Worm (Caenorhabditis elegans) whole organism, L1 larva: ENCODE data around the gene F58E6.6.

Experiments
- C34B4.2 ChIP-seq: sonication (generic microtip); optimal IDR thresholded peaks from 2 replicates; lab custom pipeline; 2017; ENCODE audit warnings: mild to moderate bottlenecking, missing genetic modification characterization, missing compliant biosample characterization
- F16B12.6 ChIP-seq: fragments of 150-350 bp; optimal IDR thresholded peaks from 2 replicates; lab custom pipeline; 2014; ENCODE audit warnings: missing biosample characterization, missing genetic modification characterization
- Y116A8C.19 ChIP-seq: sonication (generic microtip); optimal IDR thresholded peaks from 2 replicates; lab custom pipeline; 2016; ENCODE audit warnings: missing compliant biosample characterization, missing genetic modification characterization, borderline replicate concordance
- aha-1 ChIP-seq: fragments of 150-350 bp; optimal IDR thresholded peaks from 2 replicates; lab custom pipeline; 2014; ENCODE audit warnings: missing biosample characterization, missing genetic modification characterization
- aly-2 ChIP-seq: fragments of 150-350 bp; optimal IDR thresholded peaks from 2 replicates; lab custom pipeline; 2014; ENCODE audit warnings: missing biosample characterization, missing genetic modification characterization
- blmp-1 ChIP-seq: fragments of 150-350 bp; optimal IDR thresholded peaks from 2 replicates; lab custom pipeline; 2014; ENCODE audit warnings: missing biosample characterization, missing genetic modification characterization
- ceh-8 ChIP-seq: fragments of 200-800 bp; sonication (Bioruptor generic); optimal IDR thresholded peaks from 2 replicates; lab custom pipeline; 2018; ENCODE audit warnings: mild to moderate bottlenecking, missing genetic modification characterization, moderate library complexity, missing compliant biosample characterization
- ceh-82 ChIP-seq, 3 experiments: fragments of 150-350 bp in 1 of 3; sonication (generic microtip) in 2 of 3; optimal IDR thresholded peaks; 2 replicates each; lab custom pipeline; 2014 to 2017; ENCODE audit warnings: missing biosample characterization in 3 of 3, missing genetic modification characterization in 3 of 3
- ceh-88 ChIP-seq: fragments of 200-800 bp; sonication (Bioruptor generic); IDR thresholded peaks from 2 replicates; pipeline ENCODE4 v1.3.6; 2022; ENCODE audit warnings: missing genetic modification characterization, missing compliant biosample characterization
- ceh-90 ChIP-seq: sonication (generic microtip); optimal IDR thresholded peaks from 2 replicates; lab custom pipeline; 2016; ENCODE audit warnings: missing genetic modification characterization, missing compliant biosample characterization
- ces-1 ChIP-seq: fragments of 150-350 bp; optimal IDR thresholded peaks from 2 replicates; lab custom pipeline; 2014; ENCODE audit warnings: missing biosample characterization, missing genetic modification reagents, missing genetic modification characterization
- dpl-1 ChIP-seq, 3 experiments: fragments of 150-350 bp in 2 of 3; sonication (generic microtip) in 1 of 3; optimal IDR thresholded peaks; 2 replicates each; lab custom pipeline; 2014 to 2017; ENCODE audit warnings: missing biosample characterization in 3 of 3, missing genetic modification characterization in 3 of 3, missing genetic modification reagents in 3 of 3
- efl-1 ChIP-seq, 4 experiments: fragments of 150-350 bp; optimal IDR thresholded peaks in 3 of 4; peaks in 1 of 4; 1 replicate in 1 of 4; 2 replicates in 3 of 4; lab custom pipeline; 2014; ENCODE audit warnings: missing biosample characterization in 2 of 4, missing genetic modification characterization in 2 of 4, missing genetic modification reagents in 2 of 4
- efl-3 ChIP-seq: fragments of 200-800 bp; sonication (Bioruptor generic); optimal IDR thresholded peaks from 2 replicates; lab custom pipeline; 2018; ENCODE audit warnings: mild to moderate bottlenecking, missing genetic modification characterization, missing compliant biosample characterization
- egl-13 ChIP-seq: sonication (generic microtip); optimal IDR thresholded peaks from 2 replicates; lab custom pipeline; 2016; ENCODE audit warnings: missing genotype, missing genetic modification reagents, missing genetic modification characterization, missing compliant biosample characterization
- elt-2 ChIP-seq: sonication (generic microtip); optimal IDR thresholded peaks from 2 replicates; lab custom pipeline; 2016; ENCODE audit warnings: missing genetic modification characterization, mild to moderate bottlenecking, inconsistent platforms, missing compliant biosample characterization, missing genetic modification reagents
- elt-3 ChIP-seq, 6 experiments: fragments of 150-350 bp in 1 of 6; sonication (generic microtip); optimal IDR thresholded peaks; 2 replicates each; lab custom pipeline; 2017 to 2018; ENCODE audit warnings: missing biosample characterization in 6 of 6, missing genetic modification characterization in 6 of 6, inconsistent platforms in 1 of 6
- ets-5 ChIP-seq: fragments of 200-800 bp; sonication (Bioruptor generic); IDR thresholded peaks from 2 replicates; pipeline ENCODE4 v1.3.6; 2022; ENCODE audit warnings: missing genetic modification characterization, missing compliant biosample characterization
- fkh-10 ChIP-seq: sonication (generic microtip); optimal IDR thresholded peaks from 2 replicates; lab custom pipeline; 2017; ENCODE audit warnings: missing biosample characterization, missing genetic modification reagents, missing genetic modification characterization
- fkh-4 ChIP-seq: sonication (generic microtip); optimal IDR thresholded peaks from 2 replicates; lab custom pipeline; 2016; ENCODE audit warnings: missing compliant biosample characterization, missing genetic modification characterization, borderline replicate concordance
- fkh-8 ChIP-seq: sonication (generic microtip); optimal IDR thresholded peaks from 2 replicates; lab custom pipeline; 2016; ENCODE audit warnings: mild to moderate bottlenecking, missing genetic modification characterization, missing compliant biosample characterization
- grh-1 ChIP-seq: fragments of 200-800 bp; sonication (Bioruptor generic); IDR thresholded peaks from 2 replicates; pipeline ENCODE4 v1.3.6; 2022; ENCODE audit warnings: missing genetic modification reagents, missing genetic modification characterization, missing compliant biosample characterization
- hpl-2 ChIP-seq: fragments of 150-350 bp; optimal IDR thresholded peaks from 2 replicates; lab custom pipeline; 2014; ENCODE audit warnings: missing biosample characterization, missing genetic modification reagents, missing genetic modification characterization
- jun-1 ChIP-seq: fragments of 150-350 bp; optimal IDR thresholded peaks from 2 replicates; lab custom pipeline; 2014; ENCODE audit warnings: missing biosample characterization, missing genetic modification reagents, missing genetic modification characterization
- lin-13 ChIP-seq: fragments of 150-350 bp; optimal IDR thresholded peaks from 2 replicates; lab custom pipeline; 2014; ENCODE audit warnings: missing biosample characterization, missing genetic modification reagents, missing genetic modification characterization
- lin-14 ChIP-seq: fragments of 200-800 bp; sonication (Bioruptor generic); optimal IDR thresholded peaks from 2 replicates; lab custom pipeline; 2018; ENCODE audit warnings: mild to moderate bottlenecking, missing genetic modification characterization, moderate library complexity, missing compliant biosample characterization
- lin-35 ChIP-seq, 2 experiments: fragments of 150-350 bp; optimal IDR thresholded peaks; 2 replicates each; lab custom pipeline; 2014; ENCODE audit warnings: missing biosample characterization in 2 of 2, missing genetic modification characterization in 2 of 2, missing genetic modification reagents in 2 of 2
- lin-39 ChIP-seq: fragments of 150-350 bp; optimal IDR thresholded peaks from 2 replicates; lab custom pipeline; 2014; ENCODE audit warnings: missing biosample characterization, missing genetic modification reagents, missing genetic modification characterization
- mab-9 ChIP-seq: fragments of 200-800 bp; sonication (Bioruptor generic); IDR thresholded peaks from 2 replicates; pipeline ENCODE4 v1.3.6; 2022; ENCODE audit warnings: missing genetic modification reagents, missing genetic modification characterization, missing compliant biosample characterization
- nhr-11 ChIP-seq: fragments of 150-350 bp; optimal IDR thresholded peaks from 2 replicates; lab custom pipeline; 2014; ENCODE audit warnings: missing biosample characterization, missing genetic modification characterization
- nhr-20 ChIP-seq: sonication (generic microtip); optimal IDR thresholded peaks from 2 replicates; lab custom pipeline; 2016; ENCODE audit warnings: mild to moderate bottlenecking, missing genetic modification characterization, missing compliant biosample characterization
- nhr-237 ChIP-seq: fragments of 150-350 bp; optimal IDR thresholded peaks from 2 replicates; lab custom pipeline; 2014; ENCODE audit warnings: missing biosample characterization, missing genetic modification characterization
- nhr-47 ChIP-seq: sonication (generic microtip); optimal IDR thresholded peaks from 2 replicates; lab custom pipeline; 2016; ENCODE audit warnings: mild to moderate bottlenecking, missing genetic modification characterization, moderate library complexity, missing compliant biosample characterization
- nhr-77 ChIP-seq: fragments of 150-350 bp; optimal IDR thresholded peaks from 2 replicates; lab custom pipeline; 2014; ENCODE audit warnings: missing biosample characterization, missing genetic modification characterization
- nhr-85 ChIP-seq: sonication (generic microtip); peaks from one replicate; lab custom pipeline; 2016; ENCODE audit warnings: missing genetic modification characterization, inconsistent platforms, missing compliant biosample characterization
- nhr-90 ChIP-seq: sonication (generic microtip); optimal IDR thresholded peaks from 2 replicates; lab custom pipeline; 2016; ENCODE audit warnings: mild to moderate bottlenecking, missing genetic modification characterization, missing compliant biosample characterization; ENCODE audit not compliant: poor library complexity
- pax-3 ChIP-seq: fragments of 200-800 bp; sonication (Bioruptor generic); optimal IDR thresholded peaks from 2 replicates; lab custom pipeline; 2018; ENCODE audit warnings: mild to moderate bottlenecking, missing genetic modification characterization, moderate library complexity, missing compliant biosample characterization
- rnt-1 ChIP-seq: sonication (generic microtip); optimal IDR thresholded peaks from 2 replicates; lab custom pipeline; 2016; ENCODE audit warnings: mild to moderate bottlenecking, missing genetic modification characterization, moderate library complexity, missing compliant biosample characterization
- snpc-4 ChIP-seq: fragments of 150-350 bp; optimal IDR thresholded peaks from 2 replicates; lab custom pipeline; 2014; ENCODE audit warnings: missing biosample characterization, missing genetic modification characterization
- snu-23 ChIP-seq: sonication (generic microtip); optimal IDR thresholded peaks from 2 replicates; lab custom pipeline; 2016; ENCODE audit warnings: missing genetic modification characterization, missing compliant biosample characterization
- sox-4 ChIP-seq: sonication (generic microtip); optimal IDR thresholded peaks from 2 replicates; lab custom pipeline; 2016; ENCODE audit warnings: missing genetic modification characterization, missing compliant biosample characterization
- sptf-1 ChIP-seq: fragments of 150-350 bp; optimal IDR thresholded peaks from 2 replicates; lab custom pipeline; 2014; ENCODE audit warnings: missing biosample characterization, missing genetic modification characterization
- tbx-2 ChIP-seq: sonication (generic microtip); optimal IDR thresholded peaks from 2 replicates; lab custom pipeline; 2016; ENCODE audit warnings: missing genetic modification characterization, missing compliant biosample characterization
- tlp-1 ChIP-seq: fragments of 150-350 bp; optimal IDR thresholded peaks from 2 replicates; lab custom pipeline; 2014; ENCODE audit warnings: missing biosample characterization, missing genetic modification characterization
- unc-130 ChIP-seq: fragments of 150-350 bp; optimal IDR thresholded peaks from 2 replicates; lab custom pipeline; 2017; ENCODE audit warnings: missing biosample characterization, missing genetic modification characterization, inconsistent platforms
- unc-30 ChIP-seq: sonication (generic microtip); optimal IDR thresholded peaks from 2 replicates; lab custom pipeline; 2017; ENCODE audit warnings: missing biosample characterization, missing genetic modification characterization
- vab-15 ChIP-seq: sonication (generic microtip); optimal IDR thresholded peaks from 2 replicates; lab custom pipeline; 2017; ENCODE audit warnings: missing genotype, mild to moderate bottlenecking, missing genetic modification characterization, missing compliant biosample characterization
- xbp-1 ChIP-seq: sonication (generic microtip); optimal IDR thresholded peaks from 2 replicates; lab custom pipeline; 2016; ENCODE audit warnings: missing genetic modification characterization, missing compliant biosample characterization
- zip-4 ChIP-seq: fragments of 200-800 bp; sonication (Bioruptor generic); optimal IDR thresholded peaks from 2 replicates; lab custom pipeline; 2018; ENCODE audit warnings: mild to moderate bottlenecking, missing genetic modification characterization, moderate library complexity, missing compliant biosample characterization
- ztf-4 ChIP-seq: fragments of 150-350 bp; optimal IDR thresholded peaks from 2 replicates; lab custom pipeline; 2014; ENCODE audit warnings: missing biosample characterization, missing genetic modification characterization

F58E6.6 gene

ce11 chrV:9789657-9790261 is 36.9 kb upstream of the F58E6.6 start, which contains the start of gene ztf-7 (continued):
- TF ChIP-seq nhr-237 (tag; lab: Kevin White, UChicago) (peak; percentile 74), sptf-1 (no peak), rnt-1 (peak; percentile 97), sox-4 (tag; lab: Kevin White, UChicago) (peak; percentile 86), pax-3 (tag; lab: Kevin White, UChicago) (peak; percentile 96), lin-39 (peak; percentile 96), zip-4 (GFP tag; lab: Kevin White, UChicago) (peak; percentile 82), elt-2 (peak; percentile 95), tbx-2 (tag; lab: Kevin White, UChicago) (peak; percentile 99), nhr-90 (peak; percentile 98), snu-23 (peak; percentile 99), fkh-4 (peak; percentile 58), fkh-8 (peak; percentile 99), mab-9 (GFP tag; lab: Robert Waterston, UW) (peak; percentile 92), nhr-77 (tag; lab: Kevin White, UChicago) (peak; percentile 81), blmp-1 (tag; lab: Kevin White, UChicago) (peak; percentile 88), lin-13 (peak; percentile 97), ets-5 (no peak), fkh-10 (GFP tag; lab: Kevin White, UChicago) (peak; percentile 71), nhr-47 (tag; lab: Kevin White, UChicago) (peak; percentile 99), hpl-2 (GFP tag; lab: Kevin White, UChicago) (peak; percentile 86), ces-1 (GFP tag; lab: Kevin White, UChicago) (no peak), vab-15 (tag; lab: Kevin White, UChicago) (peak; percentile 77), xbp-1 (tag; lab: Kevin White, UChicago) (peak; percentile 98), lin-14 (peak; percentile 100), elt-3 (tag; optimal IDR thresholded peaks at IDR 0.05; lab: Kevin White, UChicago) (peak in 3 of 6 experiments; percentile 41 to 97 (median 85)), ceh-8 (GFP tag; lab: Kevin White, UChicago) (peak; percentile 93), Y116A8C.19 (tag; lab: Kevin White, UChicago) (no peak), ceh-90 (no peak), nhr-85 (tag; lab: Kevin White, UChicago) (peak; percentile 99), aha-1 (tag; lab: Kevin White, UChicago) (peak; percentile 83), jun-1 (tag; lab: Kevin White, UChicago) (peak; percentile 93)
- TF ChIP-seq, all 84 proteins: peak for 65

- TF ChIP-seq rnt-1 (no peak), unc-130 (tag; lab: Kevin White, UChicago) (no peak), ceh-88 (GFP tag; lab: Robert Waterston, UW) (no peak), grh-1 (GFP tag; lab: Robert Waterston, UW) (no peak), nhr-85 (tag; lab: Kevin White, UChicago) (peak; percentile 39), snpc-4 (tag; lab: Kevin White, UChicago) (no peak), ztf-4 (tag; lab: Kevin White, UChicago) (no peak), dpl-1 (GFP tag; optimal IDR thresholded peaks at IDR 0.05; lab: Kevin White, UChicago) (no peak), zip-4 (GFP tag; lab: Kevin White, UChicago) (no peak), lin-35 (GFP tag; optimal IDR thresholded peaks at IDR 0.05; lab: Kevin White, UChicago) (no peak), nhr-47 (tag; lab: Kevin White, UChicago) (peak; percentile 15), tlp-1 (tag; lab: Kevin White, UChicago) (no peak), nhr-11 (tag; lab: Kevin White, UChicago) (no peak), hpl-2 (GFP tag; lab: Kevin White, UChicago) (no peak), efl-3 (GFP tag; lab: Kevin White, UChicago) (no peak), egl-13 (tag; lab: Kevin White, UChicago) (no peak), aly-2 (tag; lab: Kevin White, UChicago) (no peak), blmp-1 (tag; lab: Kevin White, UChicago) (no peak), jun-1 (tag; lab: Kevin White, UChicago) (no peak), ceh-82 (tag; optimal IDR thresholded peaks at IDR 0.05; lab: Kevin White, UChicago) (no peak), lin-39 (no peak), F16B12.6 (tag; lab: Kevin White, UChicago) (no peak), nhr-20 (tag; lab: Kevin White, UChicago) (no peak), ceh-8 (GFP tag; lab: Kevin White, UChicago) (no peak), sptf-1 (no peak), pax-3 (tag; lab: Kevin White, UChicago) (no peak), C34B4.2 (tag; lab: Kevin White, UChicago) (no peak), efl-1 (optimal IDR thresholded peaks at IDR 0.05; lab: Kevin White, UChicago) (peak in 1 of 2 experiments; percentile 1), efl-1 (GFP tag; optimal IDR thresholded peaks at IDR 0.05 in 1 of 2; lab: Kevin White, UChicago) (peak in 1 of 2 experiments; percentile 88), unc-30 (tag; lab: Kevin White, UChicago) (no peak)
These were observed 33.9 kb upstream of the F58E6.6 start, which contains the start of gene F46B6.6 for ce11 chrV:9786721-9787131. TSS of gene F46B6.6 (minus strand) at chrV:9786868.
